Worm (Caenorhabditis elegans): ENCODE results near the gene elt-3.
"Not testable (repeated sequence)": the region's sequence is repeated elsewhere in the genome, so short reads cannot be mapped to it uniquely, and the experiment has no call there.

DNA sequence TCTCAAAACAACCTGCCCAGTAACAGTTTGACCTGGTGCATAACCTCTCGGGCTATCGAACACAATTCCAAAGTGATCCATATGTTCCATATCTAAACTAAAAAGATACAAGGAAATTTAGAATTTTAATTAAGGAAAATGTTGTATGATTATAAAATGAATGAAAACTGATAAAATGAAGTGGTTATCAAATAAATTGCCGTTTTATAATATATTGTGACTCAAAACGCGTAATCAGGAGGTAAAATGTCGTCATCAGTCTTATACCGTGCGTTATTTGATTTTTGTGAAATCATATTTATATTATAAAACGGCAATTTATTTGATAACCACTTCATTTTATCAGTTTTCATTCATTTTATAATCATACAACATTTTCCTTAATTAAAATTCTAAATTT is 45.7 kb downstream of the elt-3 start, which contains the start of gene arrd-24:
- not testable (repeated sequence) for TF ChIP-seq pha-4 (tag; optimal IDR thresholded peaks at IDR 0.05); lin-13 (tag; optimal IDR thresholded peaks at IDR 0.05); unc-62 (GFP tag; optimal IDR thresholded peaks at IDR 0.05)
